Worm (Caenorhabditis elegans) whole organism, L1 larva: ENCODE data around the gene F41C3.1.
A peak's percentile ranks its signal among the peaks of the same experiment; 100 is the strongest.

ENCODE experiments used
- C34B4.2 ChIP-seq: sonication (generic microtip); optimal IDR thresholded peaks from 2 replicates; lab custom pipeline; 2017; ENCODE audit warnings: mild to moderate bottlenecking, missing genetic modification characterization, missing compliant biosample characterization
- Y116A8C.19 ChIP-seq: sonication (generic microtip); optimal IDR thresholded peaks from 2 replicates; lab custom pipeline; 2016; ENCODE audit warnings: missing compliant biosample characterization, missing genetic modification characterization, borderline replicate concordance
- alr-1 ChIP-seq: fragments of 200-800 bp; sonication (Bioruptor generic); optimal IDR thresholded peaks from 2 replicates; lab custom pipeline; 2018; ENCODE audit warnings: borderline replicate concordance, mild to moderate bottlenecking, missing genetic modification characterization, missing compliant biosample characterization
- ama-1 ChIP-seq: fragments of 150-350 bp; optimal IDR thresholded peaks from 2 replicates; lab custom pipeline; 2014
- ceh-63 ChIP-seq: fragments of 200-800 bp; sonication (Bioruptor generic); optimal IDR thresholded peaks from 2 replicates; lab custom pipeline; 2018; ENCODE audit warnings: mild to moderate bottlenecking, missing genetic modification characterization, missing compliant biosample characterization
- ceh-8 ChIP-seq: fragments of 200-800 bp; sonication (Bioruptor generic); optimal IDR thresholded peaks from 2 replicates; lab custom pipeline; 2018; ENCODE audit warnings: mild to moderate bottlenecking, missing genetic modification characterization, moderate library complexity, missing compliant biosample characterization
- ceh-82 ChIP-seq, 3 experiments: fragments of 150-350 bp in 1 of 3; sonication (generic microtip) in 2 of 3; optimal IDR thresholded peaks; 2 replicates each; lab custom pipeline; 2014 to 2017; ENCODE audit warnings: missing biosample characterization in 3 of 3, missing genetic modification characterization in 3 of 3
- ceh-88 ChIP-seq: fragments of 200-800 bp; sonication (Bioruptor generic); IDR thresholded peaks from 2 replicates; pipeline ENCODE4 v1.3.6; 2022; ENCODE audit warnings: missing genetic modification characterization, missing compliant biosample characterization
- ces-1 ChIP-seq: fragments of 150-350 bp; optimal IDR thresholded peaks from 2 replicates; lab custom pipeline; 2014; ENCODE audit warnings: missing biosample characterization, missing genetic modification reagents, missing genetic modification characterization
- dpl-1 ChIP-seq, 3 experiments: fragments of 150-350 bp in 2 of 3; sonication (generic microtip) in 1 of 3; optimal IDR thresholded peaks; 2 replicates each; lab custom pipeline; 2014 to 2017; ENCODE audit warnings: missing biosample characterization in 3 of 3, missing genetic modification characterization in 3 of 3, missing genetic modification reagents in 3 of 3
- dsc-1 ChIP-seq: sonication (generic microtip); optimal IDR thresholded peaks from 2 replicates; lab custom pipeline; 2016; ENCODE audit warnings: mild to moderate bottlenecking, missing genetic modification characterization, missing compliant biosample characterization
- efl-1 ChIP-seq, 4 experiments: fragments of 150-350 bp; optimal IDR thresholded peaks in 3 of 4; peaks in 1 of 4; 1 replicate in 1 of 4; 2 replicates in 3 of 4; lab custom pipeline; 2014; ENCODE audit warnings: missing biosample characterization in 2 of 4, missing genetic modification characterization in 2 of 4, missing genetic modification reagents in 2 of 4
- efl-3 ChIP-seq: fragments of 200-800 bp; sonication (Bioruptor generic); optimal IDR thresholded peaks from 2 replicates; lab custom pipeline; 2018; ENCODE audit warnings: mild to moderate bottlenecking, missing genetic modification characterization, missing compliant biosample characterization
- egl-13 ChIP-seq: sonication (generic microtip); optimal IDR thresholded peaks from 2 replicates; lab custom pipeline; 2016; ENCODE audit warnings: missing genotype, missing genetic modification reagents, missing genetic modification characterization, missing compliant biosample characterization
- elt-3 ChIP-seq, 6 experiments: fragments of 150-350 bp in 1 of 6; sonication (generic microtip); optimal IDR thresholded peaks; 2 replicates each; lab custom pipeline; 2017 to 2018; ENCODE audit warnings: missing biosample characterization in 6 of 6, missing genetic modification characterization in 6 of 6, inconsistent platforms in 1 of 6
- fkh-4 ChIP-seq: sonication (generic microtip); optimal IDR thresholded peaks from 2 replicates; lab custom pipeline; 2016; ENCODE audit warnings: missing compliant biosample characterization, missing genetic modification characterization, borderline replicate concordance
- fos-1 ChIP-seq: fragments of 150-350 bp; optimal IDR thresholded peaks from 2 replicates; lab custom pipeline; 2014; ENCODE audit warnings: missing biosample characterization, missing genetic modification characterization
- grh-1 ChIP-seq: fragments of 200-800 bp; sonication (Bioruptor generic); IDR thresholded peaks from 2 replicates; pipeline ENCODE4 v1.3.6; 2022; ENCODE audit warnings: missing genetic modification reagents, missing genetic modification characterization, missing compliant biosample characterization
- hlh-17 ChIP-seq: fragments of 200-800 bp; sonication (Bioruptor generic); optimal IDR thresholded peaks from 2 replicates; lab custom pipeline; 2018; ENCODE audit warnings: missing genetic modification characterization, mild to moderate bottlenecking, missing compliant biosample characterization, moderate library complexity, borderline replicate concordance
- hlh-4 ChIP-seq: sonication (generic microtip); optimal IDR thresholded peaks from 2 replicates; lab custom pipeline; 2016; ENCODE audit warnings: mild to moderate bottlenecking, missing genetic modification characterization, missing compliant biosample characterization
- jun-1 ChIP-seq: fragments of 150-350 bp; optimal IDR thresholded peaks from 2 replicates; lab custom pipeline; 2014; ENCODE audit warnings: missing biosample characterization, missing genetic modification reagents, missing genetic modification characterization
- lin-13 ChIP-seq: fragments of 150-350 bp; optimal IDR thresholded peaks from 2 replicates; lab custom pipeline; 2014; ENCODE audit warnings: missing biosample characterization, missing genetic modification reagents, missing genetic modification characterization
- lin-14 ChIP-seq: fragments of 200-800 bp; sonication (Bioruptor generic); optimal IDR thresholded peaks from 2 replicates; lab custom pipeline; 2018; ENCODE audit warnings: mild to moderate bottlenecking, missing genetic modification characterization, moderate library complexity, missing compliant biosample characterization
- lin-35 ChIP-seq, 2 experiments: fragments of 150-350 bp; optimal IDR thresholded peaks; 2 replicates each; lab custom pipeline; 2014; ENCODE audit warnings: missing biosample characterization in 2 of 2, missing genetic modification characterization in 2 of 2, missing genetic modification reagents in 2 of 2
- lin-39 ChIP-seq: fragments of 150-350 bp; optimal IDR thresholded peaks from 2 replicates; lab custom pipeline; 2014; ENCODE audit warnings: missing biosample characterization, missing genetic modification reagents, missing genetic modification characterization
- lsy-2 ChIP-seq, 2 experiments: fragments of 150-350 bp; optimal IDR thresholded peaks; 2 replicates each; lab custom pipeline; 2014; ENCODE audit warnings: missing biosample characterization in 2 of 2, missing genetic modification characterization in 2 of 2
- mab-9 ChIP-seq: fragments of 200-800 bp; sonication (Bioruptor generic); IDR thresholded peaks from 2 replicates; pipeline ENCODE4 v1.3.6; 2022; ENCODE audit warnings: missing genetic modification reagents, missing genetic modification characterization, missing compliant biosample characterization
- mef-2 ChIP-seq: fragments of 150-350 bp; optimal IDR thresholded peaks from 2 replicates; lab custom pipeline; 2014; ENCODE audit warnings: missing biosample characterization, missing genetic modification characterization
- nhr-12 ChIP-seq: sonication (generic microtip); optimal IDR thresholded peaks from 2 replicates; lab custom pipeline; 2017; ENCODE audit warnings: missing biosample characterization, missing genetic modification characterization
- nhr-20 ChIP-seq: sonication (generic microtip); optimal IDR thresholded peaks from 2 replicates; lab custom pipeline; 2016; ENCODE audit warnings: mild to moderate bottlenecking, missing genetic modification characterization, missing compliant biosample characterization
- nhr-71 ChIP-seq: sonication (generic microtip); optimal IDR thresholded peaks from 2 replicates; lab custom pipeline; 2016; ENCODE audit warnings: mild to moderate bottlenecking, missing genetic modification characterization, moderate library complexity, missing compliant biosample characterization
- nhr-84 ChIP-seq: sonication (generic microtip); optimal IDR thresholded peaks from 2 replicates; lab custom pipeline; 2017; ENCODE audit warnings: missing biosample characterization, missing genetic modification characterization
- nhr-85 ChIP-seq: sonication (generic microtip); peaks from one replicate; lab custom pipeline; 2016; ENCODE audit warnings: missing genetic modification characterization, inconsistent platforms, missing compliant biosample characterization
- pag-3 ChIP-seq: sonication (generic microtip); optimal IDR thresholded peaks from 2 replicates; lab custom pipeline; 2017; ENCODE audit warnings: missing genetic modification characterization, mild to moderate bottlenecking, missing compliant biosample characterization, antibody characterized with exemption, borderline replicate concordance; ENCODE audit not compliant: insufficient read depth
- pax-3 ChIP-seq: fragments of 200-800 bp; sonication (Bioruptor generic); optimal IDR thresholded peaks from 2 replicates; lab custom pipeline; 2018; ENCODE audit warnings: mild to moderate bottlenecking, missing genetic modification characterization, moderate library complexity, missing compliant biosample characterization
- pqm-1 ChIP-seq: sonication (generic microtip); optimal IDR thresholded peaks from 3 replicates; lab custom pipeline; 2017; ENCODE audit warnings: missing biosample characterization, missing genetic modification characterization
- rnt-1 ChIP-seq: sonication (generic microtip); optimal IDR thresholded peaks from 2 replicates; lab custom pipeline; 2016; ENCODE audit warnings: mild to moderate bottlenecking, missing genetic modification characterization, moderate library complexity, missing compliant biosample characterization
- swsn-7 ChIP-seq: sonication (generic microtip); optimal IDR thresholded peaks from 2 replicates; lab custom pipeline; 2016; ENCODE audit warnings: missing genetic modification characterization, missing compliant biosample characterization
- unc-130 ChIP-seq: fragments of 150-350 bp; optimal IDR thresholded peaks from 2 replicates; lab custom pipeline; 2017; ENCODE audit warnings: missing biosample characterization, missing genetic modification characterization, inconsistent platforms
- unc-30 ChIP-seq: sonication (generic microtip); optimal IDR thresholded peaks from 2 replicates; lab custom pipeline; 2017; ENCODE audit warnings: missing biosample characterization, missing genetic modification characterization
- unc-62 ChIP-seq: fragments of 150-350 bp; optimal IDR thresholded peaks from 2 replicates; lab custom pipeline; 2014; ENCODE audit warnings: missing biosample characterization, missing genetic modification reagents, missing genetic modification characterization
- unc-98 ChIP-seq: fragments of 200-800 bp; sonication (Bioruptor generic); IDR thresholded peaks from 2 replicates; pipeline ENCODE4 v1.3.6; 2022; ENCODE audit warnings: missing genetic modification characterization, missing compliant biosample characterization
- vab-15 ChIP-seq: sonication (generic microtip); optimal IDR thresholded peaks from 2 replicates; lab custom pipeline; 2017; ENCODE audit warnings: missing genotype, mild to moderate bottlenecking, missing genetic modification characterization, missing compliant biosample characterization
- zag-1 ChIP-seq: fragments of 150-350 bp; optimal IDR thresholded peaks from 2 replicates; lab custom pipeline; 2014; ENCODE audit warnings: missing biosample characterization, missing genetic modification characterization
- ztf-4 ChIP-seq: fragments of 150-350 bp; optimal IDR thresholded peaks from 2 replicates; lab custom pipeline; 2014; ENCODE audit warnings: missing biosample characterization, missing genetic modification characterization

F41C3.1 gene

DNA sequence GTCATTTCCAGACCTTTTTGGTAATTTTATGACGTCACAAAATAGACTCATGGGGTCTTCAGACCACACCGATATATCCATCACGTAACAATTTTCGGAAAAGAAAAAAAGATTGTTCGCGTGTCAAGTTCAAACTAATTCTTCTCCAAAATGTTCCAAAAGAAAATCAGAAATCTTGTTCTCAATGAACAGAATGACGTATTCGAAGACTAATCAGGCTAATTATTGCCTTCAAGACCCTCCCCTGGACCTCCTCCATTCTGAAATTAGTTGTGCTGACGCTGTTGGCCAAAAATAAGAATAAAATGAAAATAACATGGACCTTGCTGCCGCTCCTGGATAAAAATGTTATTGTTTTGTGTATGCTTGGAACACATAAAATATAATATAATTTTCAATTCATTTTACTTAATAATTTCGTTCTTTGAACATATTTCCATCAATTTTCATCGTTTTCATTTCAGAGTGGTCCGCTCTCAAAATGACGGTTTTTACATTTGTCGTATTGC, 37.8 kb downstream of the F41C3.1 start, which contains the start of gene F26G1.15:
TSS of gene F26G1.15 (plus strand) at position 459 of the 509 bp plus-strand sequence.
- TF ChIP-seq efl-1 (optimal IDR thresholded peaks at IDR 0.05; lab: Kevin White, UChicago), result no peak
- peak in 1 of 2 experiments; percentile 53 for TF ChIP-seq efl-1 (GFP tag; optimal IDR thresholded peaks at IDR 0.05 in 1 of 2; lab: Kevin White, UChicago)
- TF ChIP-seq lin-14 (GFP tag; lab: Kevin White, UChicago), result no peak

- TF ChIP-seq efl-1 (optimal IDR thresholded peaks at IDR 0.05; lab: Kevin White, UChicago) (peak in 1 of 2 experiments; percentile 1), efl-1 (GFP tag; optimal IDR thresholded peaks at IDR 0.05 in 1 of 2; lab: Kevin White, UChicago) (no peak), nhr-12 (tag; lab: Kevin White, UChicago) (no peak), rnt-1 (tag; lab: Kevin White, UChicago) (peak; percentile 31), dpl-1 (GFP tag; optimal IDR thresholded peaks at IDR 0.05; lab: Kevin White, UChicago) (peak in 1 of 3 experiments; percentile 11)
These were observed 38.6 kb downstream of the F41C3.1 start for ce11 chrII:4790687-4791086.

ce11 chrII:4791272-4791671, 39.2 kb downstream of the F41C3.1 start, which contains the start of gene F26G1.1:
Gene F26G1.1, plus strand, starts transcription at chrII:4791618.
- TF ChIP-seq pqm-1 (tag; lab: Kevin White, UChicago), result no peak
- peak; percentile 79 for TF ChIP-seq hlh-4 (tag; lab: Kevin White, UChicago)
- peak; percentile 85 for TF ChIP-seq nhr-71 (tag; lab: Kevin White, UChicago)
- peak; percentile 65 for TF ChIP-seq lin-14 (GFP tag; lab: Kevin White, UChicago)
- TF ChIP-seq hlh-17, result no peak
- no peak for TF ChIP-seq elt-3 (tag; optimal IDR thresholded peaks at IDR 0.05; lab: Kevin White, UChicago)
- peak; percentile 94 for TF ChIP-seq fkh-4 (tag; lab: Kevin White, UChicago)
- peak; percentile 75 for TF ChIP-seq nhr-20 (tag; lab: Kevin White, UChicago)
- peak; percentile 27 for TF ChIP-seq efl-3 (GFP tag; lab: Kevin White, UChicago)
- TF ChIP-seq nhr-12 (tag; lab: Kevin White, UChicago), result no peak
- TF ChIP-seq mab-9, result peak; percentile 76
- peak; percentile 79 for TF ChIP-seq grh-1 (GFP tag; lab: Robert Waterston, UW)
- TF ChIP-seq pax-3 (tag; lab: Kevin White, UChicago), result peak; percentile 90
- TF ChIP-seq ces-1 (GFP tag; lab: Kevin White, UChicago), result no peak
- peak; percentile 59 to 92 for TF ChIP-seq efl-1 (optimal IDR thresholded peaks at IDR 0.05; lab: Kevin White, UChicago)
- peak; percentile 93 to 99 for TF ChIP-seq efl-1 (GFP tag; optimal IDR thresholded peaks at IDR 0.05 in 1 of 2; lab: Kevin White, UChicago)
- no peak for TF ChIP-seq jun-1
- no peak for TF ChIP-seq alr-1
- no peak for TF ChIP-seq unc-62
- peak; percentile 47 for TF ChIP-seq lin-39 (tag; lab: Kevin White, UChicago)
- TF ChIP-seq nhr-85, result peak; percentile 90
- TF ChIP-seq ceh-88 (GFP tag; lab: Robert Waterston, UW), result peak; percentile 35; the same call in 1 of the 2 replicates
- peak; percentile 37 for TF ChIP-seq C34B4.2 (tag; lab: Kevin White, UChicago)
- peak; percentile 82 for TF ChIP-seq unc-98 (GFP tag; lab: Robert Waterston, UW)
- TF ChIP-seq lsy-2 (tag; optimal IDR thresholded peaks at IDR 0.05; lab: Kevin White, UChicago), result peak; percentile 67 to 74
- TF ChIP-seq ceh-8 (GFP tag; lab: Kevin White, UChicago), result peak; percentile 42
- TF ChIP-seq fos-1 (tag; lab: Kevin White, UChicago), result peak; percentile 18
- no peak for TF ChIP-seq vab-15 (tag; lab: Kevin White, UChicago)
- peak; percentile 64 for TF ChIP-seq Y116A8C.19 (tag; lab: Kevin White, UChicago)
- no peak for TF ChIP-seq pag-3 (tag; lab: Kevin White, UChicago)
- TF ChIP-seq dpl-1 (GFP tag; optimal IDR thresholded peaks at IDR 0.05; lab: Kevin White, UChicago), result peak; percentile 84 to 93 (median 92)
- peak; percentile 54 for TF ChIP-seq unc-130 (tag; lab: Kevin White, UChicago)
- no peak for TF ChIP-seq nhr-84 (tag; lab: Kevin White, UChicago)
- peak; percentile 29 to 53 (median 49) for TF ChIP-seq ceh-82 (tag; optimal IDR thresholded peaks at IDR 0.05; lab: Kevin White, UChicago)
- peak; percentile 90 to 95 for TF ChIP-seq lin-35 (GFP tag; optimal IDR thresholded peaks at IDR 0.05; lab: Kevin White, UChicago)
- no peak for TF ChIP-seq unc-30 (tag; lab: Kevin White, UChicago)
- peak; percentile 90 for TF ChIP-seq dsc-1 (tag; lab: Kevin White, UChicago)
- no peak for TF ChIP-seq zag-1 (tag; lab: Kevin White, UChicago)
- TF ChIP-seq mef-2 (tag; lab: Kevin White, UChicago), result no peak
- TF ChIP-seq swsn-7, result peak; percentile 78
- no peak for TF ChIP-seq ceh-63 (GFP tag; lab: Kevin White, UChicago)
- peak; percentile 2 for TF ChIP-seq lin-13 (GFP tag; lab: Kevin White, UChicago)
- TF ChIP-seq ama-1 (lab: Kevin White, UChicago), result no peak
- TF ChIP-seq egl-13, result peak; percentile 92
- no peak for TF ChIP-seq ztf-4
